Worm (Caenorhabditis elegans): ENCODE results near the gene rabr-3.

Gene rabr-3

ce11 chrV:16225524-16226116 lies 30.1 kb downstream of the rabr-3 start:
- TF ChIP-seq nhr-25 (tag; optimal IDR thresholded peaks at IDR 0.05) (no peak), snpc-4 (tag; optimal IDR thresholded peaks at IDR 0.05) (peak; percentile 22)

ce11 chrV:16226581-16226980 lies 31.1 kb downstream of the rabr-3 start, which contains the start of gene F11A5.13:
Gene F11A5.13 (minus strand): TSS chrV:16226681.
- no peak for TF ChIP-seq ama-1 (optimal IDR thresholded peaks at IDR 0.05)
- no peak for TF ChIP-seq sea-2 (GFP tag; optimal IDR thresholded peaks at IDR 0.05)
- TF ChIP-seq fkh-10 (GFP tag; optimal IDR thresholded peaks at IDR 0.05), result no peak
- TF ChIP-seq nhr-77 (tag; optimal IDR thresholded peaks at IDR 0.05), result no peak

- TF ChIP-seq daf-12 (tag; optimal IDR thresholded peaks at IDR 0.05) (no peak), nhr-25 (tag; optimal IDR thresholded peaks at IDR 0.05) (no peak), R02D3.7 (tag; optimal IDR thresholded peaks at IDR 0.05) (no peak), elt-3 (tag; optimal IDR thresholded peaks at IDR 0.05) (no peak), unc-39 (tag; optimal IDR thresholded peaks at IDR 0.05) (no peak), jun-1 (tag; optimal IDR thresholded peaks at IDR 0.05) (no peak), ama-1 (optimal IDR thresholded peaks at IDR 0.05) (no peak), ceh-16 (tag; optimal IDR thresholded peaks at IDR 0.05) (no peak), mdl-1 (tag; optimal IDR thresholded peaks at IDR 0.05) (no peak), nhr-76 (tag; optimal IDR thresholded peaks at IDR 0.05) (no peak), nhr-77 (tag; optimal IDR thresholded peaks at IDR 0.05) (no peak), aly-2 (tag; optimal IDR thresholded peaks at IDR 0.05) (no peak), nfya-1 (tag; optimal IDR thresholded peaks at IDR 0.05; ENCODE audit: insufficient read depth) (no peak), hmg-11 (tag; optimal IDR thresholded peaks at IDR 0.05) (no peak), unc-62 (GFP tag; optimal IDR thresholded peaks at IDR 0.05) (no peak), ZK546.5 (tag; optimal IDR thresholded peaks at IDR 0.05) (no peak), eor-1 (tag; optimal IDR thresholded peaks at IDR 0.05) (no peak)
These were observed 34.0 kb downstream of the rabr-3 start for ce11 chrV:16229439-16229838.

ce11 chrV:16229896-16230295 lies 34.4 kb downstream of the rabr-3 start, which contains the start of the genes F21H7.2 and F21H7.12:
Gene F21H7.2 (minus strand): TSS chrV:16229996.
Gene F21H7.12 (plus strand): TSS chrV:16230165.
- TF ChIP-seq lin-39 (tag; optimal IDR thresholded peaks at IDR 0.05) (no peak), elt-2 (tag; optimal IDR thresholded peaks at IDR 0.05) (no peak), elt-1 (tag; optimal IDR thresholded peaks at IDR 0.05) (no peak), pha-4 (tag; optimal IDR thresholded peaks at IDR 0.05) (no peak), ceh-28 (tag; optimal IDR thresholded peaks at IDR 0.05) (no peak), nhr-67 (tag; optimal IDR thresholded peaks at IDR 0.05) (no peak), ztf-4 (tag; optimal IDR thresholded peaks at IDR 0.05) (no peak), egl-27 (tag; optimal IDR thresholded peaks at IDR 0.05) (no peak), nhr-77 (tag; optimal IDR thresholded peaks at IDR 0.05) (no peak), mdl-1 (tag; optimal IDR thresholded peaks at IDR 0.05) (no peak), aly-2 (tag; optimal IDR thresholded peaks at IDR 0.05) (no peak), elt-3 (tag; optimal IDR thresholded peaks at IDR 0.05) (no peak)

- TF ChIP-seq elt-2 (tag; optimal IDR thresholded peaks at IDR 0.05) (peak; percentile 92), ceh-28 (tag; optimal IDR thresholded peaks at IDR 0.05) (peak; percentile 2), daf-12 (tag; optimal IDR thresholded peaks at IDR 0.05) (no peak), pqm-1 (tag; optimal IDR thresholded peaks at IDR 0.05) (peak; percentile 97), jun-1 (tag; optimal IDR thresholded peaks at IDR 0.05) (peak; percentile 48)
These were observed 36.7 kb downstream of the rabr-3 start, which contains the start of gene gst-22 for ce11 chrV:16232180-16232579. Gene gst-22 (minus strand): TSS chrV:16232282.

- no peak for TF ChIP-seq hmg-11 (tag; optimal IDR thresholded peaks at IDR 0.05)
- no peak for TF ChIP-seq nhr-237 (tag; optimal IDR thresholded peaks at IDR 0.05)
These were observed 38.1 kb downstream of the rabr-3 start, which contains the start of gene clec-233 for ce11 chrV:16233624-16234023. Gene clec-233 (plus strand): TSS chrV:16233924.

- TF ChIP-seq lin-15B (tag; optimal IDR thresholded peaks at IDR 0.05) (no peak), elt-3 (tag; optimal IDR thresholded peaks at IDR 0.05) (no peak), jun-1 (tag; optimal IDR thresholded peaks at IDR 0.05) (no peak), egl-27 (tag; optimal IDR thresholded peaks at IDR 0.05) (no peak), fkh-10 (GFP tag; optimal IDR thresholded peaks at IDR 0.05) (no peak), nhr-25 (tag; optimal IDR thresholded peaks at IDR 0.05) (no peak), eor-1 (tag; optimal IDR thresholded peaks at IDR 0.05) (no peak), nfya-1 (tag; optimal IDR thresholded peaks at IDR 0.05; ENCODE audit: insufficient read depth) (no peak), aly-2 (tag; optimal IDR thresholded peaks at IDR 0.05) (no peak), daf-12 (tag; optimal IDR thresholded peaks at IDR 0.05) (no peak), ceh-28 (tag; optimal IDR thresholded peaks at IDR 0.05) (no peak)
These were observed 39.7 kb downstream of the rabr-3 start, which contains the start of gene F21H7.3 for ce11 chrV:16235135-16235534. Gene F21H7.3 (minus strand): TSS chrV:16235235.

Measured in whole organism, L3 larva.